Fruit fly (Drosophila melanogaster) whole organism, embryonic: Measurements from ENCODE around the gene CG32344.
A peak's percentile ranks its signal among the peaks of the same experiment; 100 is the strongest.

ENCODE experiments used
- BEAF-32 ChIP-seq: fragments of 200-800 bp; sonication (Bioruptor generic); optimal IDR thresholded peaks from 3 replicates; lab custom pipeline; 2017; ENCODE audit warnings: missing biosample characterization, missing genetic modification characterization, mild to moderate bottlenecking, moderate library complexity, missing genetic modification reagents
- Bgb ChIP-seq: fragments of 200-800 bp; sonication (Bioruptor generic); IDR thresholded peaks from 2 replicates; pipeline ENCODE4 v1.3.6; 2022; ENCODE audit warnings: missing biosample characterization, missing genetic modification characterization; ENCODE audit not compliant: partially characterized antibody
- Blimp-1 ChIP-seq: fragments of 200-800 bp; sonication (Bioruptor generic); optimal IDR thresholded peaks from 3 replicates; lab custom pipeline; 2018; ENCODE audit warnings: missing biosample characterization, missing genetic modification characterization, mild to moderate bottlenecking, moderate library complexity, missing genetic modification reagents
- CG1024 ChIP-seq: fragments of 200-800 bp; sonication (Bioruptor generic); IDR thresholded peaks from 2 replicates; pipeline ENCODE4 v1.3.6; 2022; ENCODE audit warnings: missing biosample characterization, missing genetic modification characterization
- CG10431 ChIP-seq: fragments of 200-800 bp; sonication (Bioruptor generic); optimal IDR thresholded peaks from 3 replicates; lab custom pipeline; 2018; ENCODE audit warnings: missing biosample characterization, mild to moderate bottlenecking, missing genetic modification characterization
- CG11247 ChIP-seq: fragments of 200-800 bp; sonication (Bioruptor generic); IDR thresholded peaks from 2 replicates; pipeline ENCODE4 v1.3.6; 2022; ENCODE audit warnings: missing biosample characterization, missing genetic modification characterization
- CG12071 ChIP-seq: fragments of 200-800 bp; sonication (Bioruptor generic); optimal IDR thresholded peaks from 3 replicates; lab custom pipeline; 2018; ENCODE audit warnings: missing biosample characterization, mild to moderate bottlenecking, missing genetic modification characterization
- CG14050 ChIP-seq: fragments of 200-800 bp; sonication (Bioruptor generic); IDR thresholded peaks from 3 replicates; pipeline ENCODE4 v1.3.6; 2022; ENCODE audit warnings: missing biosample characterization, missing genetic modification characterization
- CG15479 ChIP-seq: fragments of 200-800 bp; sonication (Bioruptor generic); optimal IDR thresholded peaks from 3 replicates; lab custom pipeline; 2019; ENCODE audit warnings: missing biosample characterization, mild to moderate bottlenecking, missing genetic modification characterization, moderate library complexity
- CG15514 ChIP-seq: fragments of 200-800 bp; sonication (Bioruptor generic); optimal IDR thresholded peaks from 3 replicates; lab custom pipeline; 2017; ENCODE audit warnings: missing biosample characterization, missing genetic modification characterization, mild to moderate bottlenecking, moderate library complexity, missing genetic modification reagents
- CG18476 ChIP-seq: fragments of 200-800 bp; sonication (Bioruptor generic); optimal IDR thresholded peaks from 2 replicates; lab custom pipeline; 2016; ENCODE audit warnings: missing biosample characterization, mild to moderate bottlenecking, missing genetic modification characterization
- CG32767 ChIP-seq: fragments of 200-800 bp; sonication (Bioruptor generic); IDR thresholded peaks from 2 replicates; pipeline ENCODE4 v1.3.6; 2022; ENCODE audit warnings: missing biosample characterization, missing genetic modification characterization
- CG43689 ChIP-seq: fragments of 200-800 bp; sonication (Bioruptor generic); IDR thresholded peaks from 2 replicates; pipeline ENCODE4 v1.3.6; 2022; ENCODE audit warnings: missing biosample characterization, missing genetic modification characterization
- CG5180 ChIP-seq: fragments of 200-800 bp; sonication (Bioruptor generic); optimal IDR thresholded peaks from 3 replicates; lab custom pipeline; 2017; ENCODE audit warnings: missing biosample characterization, missing genetic modification characterization, mild to moderate bottlenecking, moderate library complexity, missing genetic modification reagents
- CG6254 ChIP-seq: fragments of 200-800 bp; sonication (Bioruptor generic); optimal IDR thresholded peaks from 3 replicates; lab custom pipeline; 2017; ENCODE audit warnings: mild to moderate bottlenecking, missing biosample characterization, missing genetic modification reagents, missing genetic modification characterization
- CG6689 ChIP-seq: fragments of 200-800 bp; sonication (Bioruptor generic); IDR thresholded peaks from 2 replicates; pipeline ENCODE4 v1.3.6; 2022; ENCODE audit warnings: missing biosample characterization, missing genetic modification characterization
- CG7928 ChIP-seq: fragments of 200-800 bp; sonication (Bioruptor generic); optimal IDR thresholded peaks from 2 replicates; lab custom pipeline; 2017; ENCODE audit warnings: missing biosample characterization, mild to moderate bottlenecking, missing genetic modification characterization
- CG9609 ChIP-seq: fragments of 200-800 bp; sonication (Bioruptor generic); optimal IDR thresholded peaks from 3 replicates; lab custom pipeline; 2016; ENCODE audit warnings: missing biosample characterization, missing genetic modification characterization
- D ChIP-seq, 2 experiments: fragments of 200-800 bp in 1 of 2; fragments of >200 bp in 1 of 2; sonication (Bioruptor generic) in 1 of 2; optimal IDR thresholded peaks; 2 replicates in 1 of 2; 3 replicates in 1 of 2; lab custom pipeline; 2017; ENCODE audit warnings: mild to moderate bottlenecking in 1 of 2, missing biosample characterization in 1 of 2, missing genetic modification characterization in 1 of 2, missing genetic modification reagents in 1 of 2
- Dad ChIP-seq: fragments of 200-800 bp; sonication (Bioruptor generic); optimal IDR thresholded peaks from 3 replicates; lab custom pipeline; 2016; ENCODE audit warnings: missing biosample characterization, missing genetic modification characterization
- Dek ChIP-seq: fragments of 200-800 bp; sonication (Bioruptor generic); optimal IDR thresholded peaks from 3 replicates; lab custom pipeline; 2019; ENCODE audit warnings: missing biosample characterization, mild to moderate bottlenecking, missing genetic modification characterization, moderate library complexity
- Dref ChIP-seq: fragments of 200-800 bp; sonication (Bioruptor generic); IDR thresholded peaks from 2 replicates; pipeline ENCODE4 v1.3.6; 2022; ENCODE audit warnings: missing biosample characterization, missing genetic modification characterization
- Elba2 ChIP-seq: fragments of 200-800 bp; sonication (Bioruptor generic); optimal IDR thresholded peaks from 3 replicates; lab custom pipeline; 2016; ENCODE audit warnings: missing biosample characterization, missing genetic modification characterization
- Fer2 ChIP-seq: fragments of 200-800 bp; sonication (Bioruptor generic); optimal IDR thresholded peaks from 2 replicates; lab custom pipeline; 2018; ENCODE audit warnings: missing biosample characterization, mild to moderate bottlenecking, missing genetic modification characterization, moderate library complexity
- Gsc ChIP-seq: fragments of 200-800 bp; sonication (Bioruptor generic); IDR thresholded peaks from 2 replicates; pipeline ENCODE4 v1.3.6; 2022; ENCODE audit warnings: missing biosample characterization, missing genetic modification characterization
- HHEX ChIP-seq: fragments of 200-800 bp; sonication (Bioruptor generic); optimal IDR thresholded peaks from 3 replicates; lab custom pipeline; 2017; ENCODE audit warnings: missing biosample characterization, mild to moderate bottlenecking, missing genetic modification characterization, missing genetic modification reagents
- Hr39 ChIP-seq: fragments of >200 bp; optimal IDR thresholded peaks from 2 replicates; lab custom pipeline; 2017
- Jarid2 ChIP-seq: fragments of 200-800 bp; sonication (Bioruptor generic); optimal IDR thresholded peaks from 3 replicates; lab custom pipeline; 2017; ENCODE audit warnings: mild to moderate bottlenecking, missing biosample characterization, missing genetic modification reagents, missing genetic modification characterization
- Meics ChIP-seq: fragments of 200-800 bp; sonication (Bioruptor generic); optimal IDR thresholded peaks from 2 replicates; lab custom pipeline; 2017; ENCODE audit warnings: missing biosample characterization, mild to moderate bottlenecking, missing genetic modification characterization
- NC2β ChIP-seq: fragments of 200-800 bp; sonication (Bioruptor generic); optimal IDR thresholded peaks from 2 replicates; lab custom pipeline; 2016; ENCODE audit warnings: missing biosample characterization, missing genetic modification characterization
- Side ChIP-seq: fragments of 200-800 bp; sonication (Bioruptor generic); optimal IDR thresholded peaks from 2 replicates; lab custom pipeline; 2016; ENCODE audit warnings: missing biosample characterization, missing genetic modification characterization
- Spps ChIP-seq: fragments of 200-800 bp; sonication (Bioruptor generic); optimal IDR thresholded peaks from 2 replicates; lab custom pipeline; 2018; ENCODE audit warnings: missing biosample characterization, mild to moderate bottlenecking, missing genetic modification characterization
- ash1 ChIP-seq: fragments of 200-800 bp; sonication (Bioruptor generic); optimal IDR thresholded peaks from 2 replicates; lab custom pipeline; 2018; ENCODE audit warnings: missing biosample characterization, mild to moderate bottlenecking, missing genetic modification characterization
- bab2 ChIP-seq: fragments of 200-800 bp; sonication (Bioruptor generic); optimal IDR thresholded peaks from 2 replicates; lab custom pipeline; 2016; ENCODE audit warnings: missing biosample characterization, missing genetic modification characterization
- ems ChIP-seq: fragments of 200-800 bp; sonication (Bioruptor generic); optimal IDR thresholded peaks from 3 replicates; lab custom pipeline; 2016; ENCODE audit warnings: missing biosample characterization, missing genetic modification characterization
- exex ChIP-seq: fragments of 200-800 bp; sonication (Bioruptor generic); optimal IDR thresholded peaks from 4 replicates; lab custom pipeline; 2018; ENCODE audit warnings: missing biosample characterization, mild to moderate bottlenecking, missing genetic modification characterization, moderate library complexity
- gcm2 ChIP-seq: fragments of 200-800 bp; sonication (Bioruptor generic); optimal IDR thresholded peaks from 2 replicates; lab custom pipeline; 2016; ENCODE audit warnings: missing biosample characterization, missing genetic modification characterization
- hbn ChIP-seq: fragments of 200-800 bp; sonication (Bioruptor generic); IDR thresholded peaks from 2 replicates; pipeline ENCODE4 v1.3.6; 2022; ENCODE audit warnings: missing biosample characterization, missing genetic modification characterization; ENCODE audit not compliant: partially characterized antibody
- jigr1 ChIP-seq: fragments of 200-800 bp; sonication (Bioruptor generic); IDR thresholded peaks from 3 replicates; pipeline ENCODE4 v1.3.6; 2022; ENCODE audit warnings: missing biosample characterization, missing genetic modification characterization
- nerfin-1 ChIP-seq: fragments of 200-800 bp; sonication (Bioruptor generic); optimal IDR thresholded peaks from 3 replicates; lab custom pipeline; 2019; ENCODE audit warnings: missing biosample characterization, mild to moderate bottlenecking, missing genetic modification characterization, moderate library complexity
- onecut ChIP-seq: fragments of 200-800 bp; sonication (Bioruptor generic); IDR thresholded peaks from 2 replicates; pipeline ENCODE4 v1.3.6; 2022; ENCODE audit warnings: missing biosample characterization, missing genetic modification characterization
- psq ChIP-seq: fragments of 200-800 bp; sonication (Bioruptor generic); optimal IDR thresholded peaks from 2 replicates; lab custom pipeline; 2017; ENCODE audit warnings: missing biosample characterization, missing genetic modification characterization
- pzg ChIP-seq: fragments of 200-800 bp; sonication (Bioruptor generic); optimal IDR thresholded peaks from 3 replicates; lab custom pipeline; 2018; ENCODE audit warnings: missing biosample characterization, mild to moderate bottlenecking, missing genetic modification characterization, moderate library complexity
- ro ChIP-seq: fragments of 200-800 bp; sonication (Bioruptor generic); IDR thresholded peaks from 2 replicates; pipeline ENCODE4 v1.3.6; 2022; ENCODE audit warnings: missing biosample characterization, missing genetic modification characterization
- shn ChIP-seq: fragments of 200-800 bp; sonication (Bioruptor generic); optimal IDR thresholded peaks from 3 replicates; lab custom pipeline; 2016; ENCODE audit warnings: missing biosample characterization, missing genetic modification characterization
- sisA ChIP-seq: fragments of 200-800 bp; sonication (Bioruptor generic); IDR thresholded peaks from 2 replicates; pipeline ENCODE4 v1.3.6; 2022; ENCODE audit warnings: missing biosample characterization, missing genetic modification characterization
- slbo ChIP-seq: fragments of 200-800 bp; sonication (Bioruptor generic); IDR thresholded peaks from 2 replicates; pipeline ENCODE4 v1.3.6; 2022; ENCODE audit warnings: missing biosample characterization, missing genetic modification characterization
- twi ChIP-seq: fragments of 200-800 bp; optimal IDR thresholded peaks from 2 replicates; lab custom pipeline; 2019; ENCODE audit warnings: missing biosample characterization, mild to moderate bottlenecking, missing genetic modification characterization, moderate library complexity

Gene CG32344

dm6 chr3L:346656-347640, 22.4 kb upstream of the CG32344 start, which contains the start of gene mth (continued):
- TF ChIP-seq CG5180 (GFP tag; lab: Kevin White, UChicago) (no peak), Hr39 (lab: Kevin White, UChicago) (no peak), CG6689 (GFP tag; lab: Robert Waterston, UW) (peak; percentile 28; the same call in 1 of the 2 replicates), BEAF-32 (GFP tag; lab: Kevin White, UChicago) (peak; percentile 100), CG18476 (GFP tag; lab: Kevin White, UChicago) (peak; percentile 16), Bgb (GFP tag; lab: Robert Waterston, UW) (peak; percentile 94), ro (GFP tag; lab: Robert Waterston, UW) (no peak), nerfin-1 (tag; lab: Kevin White, UChicago) (peak; percentile 13), jigr1 (GFP tag; lab: Robert Waterston, UW) (no peak), CG14050 (GFP tag; lab: Robert Waterston, UW) (no peak), CG12071 (GFP tag; lab: Kevin White, UChicago) (no peak), Dek (tag; lab: Kevin White, UChicago) (peak; percentile 24), CG15514 (GFP tag; lab: Kevin White, UChicago) (peak; percentile 91), Blimp-1 (peak; percentile 9), Fer2 (tag; lab: Kevin White, UChicago) (no peak), Elba2 (GFP tag; lab: Kevin White, UChicago) (no peak), NC2β (GFP tag; lab: Kevin White, UChicago) (no peak), CG7928 (GFP tag; lab: Kevin White, UChicago) (peak; percentile 36), CG43689 (GFP tag; lab: Robert Waterston, UW) (no peak), exex (tag; lab: Kevin White, UChicago) (peak; percentile 20), bab2 (GFP tag; lab: Kevin White, UChicago) (peak; percentile 5), CG32767 (no peak), onecut (GFP tag; lab: Robert Waterston, UW) (no peak), CG9609 (GFP tag; lab: Kevin White, UChicago) (peak; percentile 60), CG1024 (no peak), Side (GFP tag; lab: Kevin White, UChicago) (no peak), Dad (GFP tag; lab: Kevin White, UChicago) (peak; percentile 48), Gsc (no peak), gcm2 (GFP tag; lab: Kevin White, UChicago) (no peak), shn (GFP tag; lab: Kevin White, UChicago) (peak; percentile 44), D (optimal IDR thresholded peaks at IDR 0.05; lab: Kevin White, UChicago) (peak; percentile 56), D (GFP tag; optimal IDR thresholded peaks at IDR 0.05; lab: Kevin White, UChicago) (no peak), HHEX (GFP tag; lab: Kevin White, UChicago) (no peak), ems (peak; percentile 45), Jarid2 (GFP tag; lab: Kevin White, UChicago) (peak; percentile 46), sisA (GFP tag; lab: Robert Waterston, UW) (peak; percentile 44), hbn (GFP tag; lab: Robert Waterston, UW) (peak; percentile 97), CG15479 (GFP tag; lab: Kevin White, UChicago) (no peak), Meics (GFP tag; lab: Kevin White, UChicago) (peak; percentile 8), twi (peak; percentile 33), CG11247 (GFP tag; lab: Robert Waterston, UW) (no peak), slbo (GFP tag; lab: Robert Waterston, UW) (peak; percentile 53), CG6254 (GFP tag; lab: Kevin White, UChicago) (no peak), CG10431 (GFP tag; lab: Kevin White, UChicago) (peak; percentile 10), pzg (peak; percentile 83), ash1 (no peak), psq (no peak), Dref (peak; percentile 79), Spps (tag; lab: Kevin White, UChicago) (no peak)
